Worm (Caenorhabditis elegans): Measurements from ENCODE around the gene nlp-24.

nlp-24 gene

DNA sequence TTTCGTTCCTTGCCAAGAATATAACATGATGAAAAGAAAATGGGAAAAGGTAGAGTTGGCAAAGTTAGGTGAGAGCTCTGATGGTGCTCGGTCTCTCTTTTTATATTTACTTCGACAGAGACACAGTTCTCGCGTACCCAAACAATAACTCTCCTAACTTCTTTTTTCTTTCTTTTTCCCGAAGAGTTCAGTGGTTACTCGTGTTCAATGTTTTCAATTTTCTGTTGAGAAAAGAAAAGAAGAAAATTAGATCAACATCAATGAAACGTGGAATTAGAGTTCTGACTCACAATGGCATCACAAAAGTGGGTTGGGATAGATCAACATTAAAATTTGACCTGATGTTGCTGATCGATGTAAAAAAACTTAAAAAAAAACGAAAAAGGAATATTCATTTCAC lies 9.8 kb upstream of the nlp-24 start, which contains the start of gene idpp-16:
TSS of gene idpp-16 (minus strand) at position 101 of the 400 bp plus-strand sequence.
- TF ChIP-seq T26A8.4 (GFP tag; IDR thresholded peaks at IDR 0.05) (no peak), nhr-42 (GFP tag; IDR thresholded peaks at IDR 0.05) (no peak), nhr-11 (tag; optimal IDR thresholded peaks at IDR 0.05) (no peak), aha-1 (tag) (no peak), duxl-1 (tag; optimal IDR thresholded peaks at IDR 0.05; ENCODE audit: poor library complexity) (no peak), daf-16 (GFP tag; optimal IDR thresholded peaks at IDR 0.05) (no peak), daf-16 (tag; optimal IDR thresholded peaks at IDR 0.05) (no peak), hlh-11 (tag; optimal IDR thresholded peaks at IDR 0.05) (no peak), madf-5 (GFP tag; IDR thresholded peaks at IDR 0.05) (no peak), hif-1 (tag; optimal IDR thresholded peaks at IDR 0.05) (no peak), ctbp-1 (GFP tag; IDR thresholded peaks at IDR 0.05) (no peak), ceh-28 (tag; optimal IDR thresholded peaks at IDR 0.05) (no peak), zag-1 (tag; optimal IDR thresholded peaks at IDR 0.05) (no peak), nhr-102 (tag; optimal IDR thresholded peaks at IDR 0.05) (no peak), nhr-237 (tag; optimal IDR thresholded peaks at IDR 0.05) (no peak), nhr-10 (tag; optimal IDR thresholded peaks at IDR 0.05) (no peak), daf-19 (GFP tag; conservative IDR thresholded peaks at IDR 0.05) (no peak)

DNA sequence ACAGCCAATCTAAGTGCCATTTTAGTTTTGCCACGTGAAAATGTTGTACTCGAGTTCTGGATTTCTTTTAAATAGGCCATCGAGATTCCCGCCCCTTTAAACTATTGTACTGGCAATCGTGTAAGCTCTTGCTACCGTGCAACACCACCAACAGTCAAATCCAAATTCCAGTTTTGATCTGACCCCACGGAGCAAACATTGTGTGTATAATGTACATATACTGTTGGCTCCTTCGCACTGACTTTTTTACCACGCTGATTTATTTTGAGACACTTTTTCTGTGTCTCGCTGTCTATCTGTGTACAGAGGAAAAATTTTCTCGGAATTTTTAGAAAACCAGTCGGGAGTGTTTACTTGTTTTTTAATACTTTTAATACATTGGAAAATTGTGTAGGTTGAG lies 6.1 kb upstream of the nlp-24 start, which contains the start of gene piit-1:
TSS of gene piit-1 (minus strand) at position 101 of the 400 bp plus-strand sequence.
- TF ChIP-seq nhr-237 (tag; optimal IDR thresholded peaks at IDR 0.05): no peak
- TF ChIP-seq F26F4.8 (GFP tag; conservative IDR thresholded peaks at IDR 0.05): no peak
- no peak for TF ChIP-seq tag-97 (GFP tag; IDR thresholded peaks at IDR 0.05)
- TF ChIP-seq lin-15B (tag; optimal IDR thresholded peaks at IDR 0.05): no peak
- TF ChIP-seq F37D6.2 (tag; optimal IDR thresholded peaks at IDR 0.05): no peak
- no peak for TF ChIP-seq unc-62 (GFP tag; optimal IDR thresholded peaks at IDR 0.05 in 1 of 2)
- no peak for TF ChIP-seq unc-62 (tag; optimal IDR thresholded peaks at IDR 0.05)
- TF ChIP-seq lin-1 (GFP tag; IDR thresholded peaks at IDR 0.05): no peak
- TF ChIP-seq nhr-111 (GFP tag; optimal IDR thresholded peaks at IDR 0.05): no peak
- TF ChIP-seq lim-7 (GFP tag; IDR thresholded peaks at IDR 0.05): no peak
- TF ChIP-seq ztf-11 (tag; optimal IDR thresholded peaks at IDR 0.05): no peak
- TF ChIP-seq ceh-44 (GFP tag; IDR thresholded peaks at IDR 0.05): no peak
- no peak for TF ChIP-seq mxl-2 (GFP tag; conservative IDR thresholded peaks at IDR 0.05)
- no peak for TF ChIP-seq saeg-2 (GFP tag; IDR thresholded peaks at IDR 0.05)

DNA sequence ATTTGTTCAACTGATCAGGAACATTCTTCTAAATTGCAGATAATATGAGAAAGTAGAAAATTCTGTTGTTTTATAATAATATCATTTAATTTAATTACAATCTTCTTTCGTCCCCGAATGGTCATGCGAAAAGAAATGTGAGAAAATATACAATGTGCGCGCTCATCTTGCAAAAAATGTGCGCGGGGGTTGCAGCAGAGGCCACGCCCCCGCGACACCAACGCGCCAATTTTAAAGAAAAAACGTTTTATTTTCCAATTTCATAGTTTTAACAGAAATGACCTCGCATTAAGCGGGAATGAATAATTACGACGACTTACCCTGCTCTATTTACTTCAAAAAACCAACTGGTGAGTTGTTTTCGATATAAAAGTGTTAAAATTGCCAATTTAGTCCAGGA lies 5.7 kb upstream of the nlp-24 start, which contains the start of gene sas-5:
TSS of gene sas-5 (plus strand) at position 257 of the 400 bp plus-strand sequence.
- no peak for TF ChIP-seq R02D3.7 (tag; optimal IDR thresholded peaks at IDR 0.05)
- peak; percentile 95 for TF ChIP-seq mes-2 (tag; optimal IDR thresholded peaks at IDR 0.05; ENCODE audit: poor library complexity, severe bottlenecking)
- TF ChIP-seq dmd-6 (GFP tag; IDR thresholded peaks at IDR 0.05): peak; percentile 54; the same call in 1 of the 2 replicates
- TF ChIP-seq mdl-1 (tag; optimal IDR thresholded peaks at IDR 0.05): peak in 1 of 2 experiments; percentile 55
- peak; percentile 79 for TF ChIP-seq hmg-1.1 (GFP tag; IDR thresholded peaks at IDR 0.05)
- TF ChIP-seq nhr-28 (tag; optimal IDR thresholded peaks at IDR 0.05): peak; percentile 8
- no peak for TF ChIP-seq aha-1 (tag)
- TF ChIP-seq nhr-102 (tag; optimal IDR thresholded peaks at IDR 0.05): peak; percentile 52
- 0 out of 2 replicates have a peak, but pooled peaks have one; percentile 11 for TF ChIP-seq nhr-42 (GFP tag; IDR thresholded peaks at IDR 0.05)
- no peak for TF ChIP-seq ZK337.2 (GFP tag; IDR thresholded peaks at IDR 0.05)
- TF ChIP-seq saeg-2 (GFP tag; IDR thresholded peaks at IDR 0.05): no peak
- TF ChIP-seq F10B5.3 (tag; optimal IDR thresholded peaks at IDR 0.05): peak; percentile 22
- no peak for TF ChIP-seq Y105C5A.15 (GFP tag; IDR thresholded peaks at IDR 0.05)
- peak; percentile 88 for TF ChIP-seq duxl-1 (tag; optimal IDR thresholded peaks at IDR 0.05; ENCODE audit: poor library complexity)
- TF ChIP-seq hlh-11 (tag; optimal IDR thresholded peaks at IDR 0.05): peak; percentile 64
- TF ChIP-seq snpc-1.2 (GFP tag; IDR thresholded peaks at IDR 0.05): peak; percentile 37; the same call in 1 of the 2 replicates
- peak; percentile 46 for TF ChIP-seq nhr-6 (tag; optimal IDR thresholded peaks at IDR 0.05)
- peak; percentile 57 for TF ChIP-seq spr-1 (tag; optimal IDR thresholded peaks at IDR 0.05)
- peak; percentile 4 for TF ChIP-seq ztf-7 (tag; optimal IDR thresholded peaks at IDR 0.05)
- peak; percentile 81 for TF ChIP-seq lin-38 (GFP tag; IDR thresholded peaks at IDR 0.05)
- peak; percentile 64; the same call in 1 of the 2 replicates for TF ChIP-seq egl-43 (GFP tag; IDR thresholded peaks at IDR 0.05)
- peak; percentile 82 for TF ChIP-seq unc-130 (GFP tag; optimal IDR thresholded peaks at IDR 0.05)
- TF ChIP-seq dpl-1 (GFP tag; optimal IDR thresholded peaks at IDR 0.05): peak; percentile 93
- TF ChIP-seq tra-1 (GFP tag; IDR thresholded peaks at IDR 0.05): 0 out of 2 replicates have a peak, but pooled peaks have one; percentile 20
- no peak for TF ChIP-seq spr-3 (GFP tag; optimal IDR thresholded peaks at IDR 0.05)
- no peak; the same call in 1 of the 2 replicates for TF ChIP-seq vab-7 (GFP tag; IDR thresholded peaks at IDR 0.05)
